Worm (Caenorhabditis elegans) whole organism, mixed stage, embryonic: Measurements from ENCODE around the gene egl-18.

Experiments
- elt-3 ChIP-seq: fragments of 150-350 bp; optimal IDR thresholded peaks from 2 replicates; lab custom pipeline; 2014; ENCODE audit warnings: missing biosample characterization, missing genetic modification characterization
- hlh-1 ChIP-seq: fragments of 150-350 bp; optimal IDR thresholded peaks from 2 replicates; lab custom pipeline; 2014; ENCODE audit warnings: missing biosample characterization, missing genetic modification reagents, missing genetic modification characterization
- lsy-2 ChIP-seq: fragments of 150-350 bp; optimal IDR thresholded peaks from 2 replicates; lab custom pipeline; 2014; ENCODE audit warnings: missing biosample characterization, missing genetic modification characterization
- mep-1 ChIP-seq: fragments of 150-350 bp; optimal IDR thresholded peaks from 2 replicates; lab custom pipeline; 2017; ENCODE audit warnings: missing biosample characterization, missing genetic modification reagents, missing genetic modification characterization, inconsistent platforms
- nhr-237 ChIP-seq: fragments of 150-350 bp; optimal IDR thresholded peaks from 2 replicates; lab custom pipeline; 2014; ENCODE audit warnings: missing biosample characterization, missing genetic modification characterization
- nhr-28 ChIP-seq: fragments of 150-350 bp; optimal IDR thresholded peaks from 2 replicates; lab custom pipeline; 2014; ENCODE audit warnings: missing biosample characterization, missing genetic modification characterization
- pha-4 ChIP-seq: fragments of 150-350 bp; optimal IDR thresholded peaks from 2 replicates; lab custom pipeline; 2018; ENCODE audit warnings: missing biosample characterization, missing genetic modification reagents, missing genetic modification characterization
- sem-2 ChIP-seq: fragments of 200-800 bp; sonication (Bioruptor generic); optimal IDR thresholded peaks from 2 replicates; lab custom pipeline; 2018; ENCODE audit warnings: mild to moderate bottlenecking, missing genetic modification characterization, missing compliant biosample characterization
- snpc-4 ChIP-seq: fragments of 150-350 bp; optimal IDR thresholded peaks from 2 replicates; lab custom pipeline; 2014; ENCODE audit warnings: missing biosample characterization, missing genetic modification characterization
- ztf-11 ChIP-seq: fragments of 150-350 bp; optimal IDR thresholded peaks from 2 replicates; lab custom pipeline; 2014; ENCODE audit warnings: missing biosample characterization, missing genetic modification characterization

DNA sequence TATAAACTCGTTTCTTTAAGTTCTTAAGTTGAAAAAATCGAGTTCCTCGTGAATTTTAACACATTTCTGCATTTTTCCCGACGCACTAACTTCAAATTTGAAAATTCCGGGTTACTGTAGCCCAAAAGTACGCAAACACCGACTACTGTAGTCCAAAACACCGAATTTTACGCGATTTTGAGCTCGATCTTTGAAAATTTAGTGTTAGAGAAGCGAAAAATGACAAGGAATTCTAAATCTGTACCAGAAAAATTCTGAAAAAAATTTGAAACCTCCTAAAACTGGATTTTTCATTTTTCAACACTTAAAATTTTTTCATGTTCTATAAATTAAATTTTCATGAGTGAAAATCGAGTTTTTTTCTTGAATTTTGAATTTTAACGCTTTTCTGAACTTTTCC lies 43.1 kb downstream of the egl-18 start:
- TF ChIP-seq lsy-2 (no peak), snpc-4 (no peak), nhr-237 (tag; lab: Kevin White, UChicago) (no peak), mep-1 (tag; lab: Kevin White, UChicago) (no peak), hlh-1 (tag; lab: Kevin White, UChicago) (no peak), elt-3 (tag; lab: Kevin White, UChicago) (no peak), nhr-28 (tag; lab: Kevin White, UChicago) (no peak), pha-4 (no peak), ztf-11 (tag; lab: Kevin White, UChicago) (no peak), sem-2 (GFP tag; lab: Kevin White, UChicago) (no peak)
